Worm (Caenorhabditis elegans) whole organism, L4/young adult: Measurements from ENCODE around the gene Y54G2A.38.

ENCODE experiments used
- W03F9.2 ChIP-seq: fragments of 150-350 bp; optimal IDR thresholded peaks from 2 replicates; lab custom pipeline; 2014; ENCODE audit warnings: missing biosample characterization, missing genetic modification characterization
- dao-5 ChIP-seq: sonication (generic microtip); optimal IDR thresholded peaks from 2 replicates; lab custom pipeline; 2016; ENCODE audit warnings: missing genotype, missing genetic modification characterization, moderate library complexity, missing compliant biosample characterization
- him-1 ChIP-seq: sonication (generic microtip); optimal IDR thresholded peaks from 2 replicates; lab custom pipeline; 2016; ENCODE audit warnings: missing genotype, missing genetic modification reagents, missing genetic modification characterization, missing compliant biosample characterization

ce11 chrIV:2770835-2771234 lies 11.6 kb downstream of the Y54G2A.38 start:
- TF ChIP-seq dao-5 (tag; lab: Kevin White, UChicago) = no peak
- no peak for TF ChIP-seq him-1 (tag; lab: Kevin White, UChicago)
- TF ChIP-seq W03F9.2 (tag; lab: Kevin White, UChicago) = no peak
